Worm (Caenorhabditis elegans): ENCODE data around the gene T01D1.3.

DNA sequence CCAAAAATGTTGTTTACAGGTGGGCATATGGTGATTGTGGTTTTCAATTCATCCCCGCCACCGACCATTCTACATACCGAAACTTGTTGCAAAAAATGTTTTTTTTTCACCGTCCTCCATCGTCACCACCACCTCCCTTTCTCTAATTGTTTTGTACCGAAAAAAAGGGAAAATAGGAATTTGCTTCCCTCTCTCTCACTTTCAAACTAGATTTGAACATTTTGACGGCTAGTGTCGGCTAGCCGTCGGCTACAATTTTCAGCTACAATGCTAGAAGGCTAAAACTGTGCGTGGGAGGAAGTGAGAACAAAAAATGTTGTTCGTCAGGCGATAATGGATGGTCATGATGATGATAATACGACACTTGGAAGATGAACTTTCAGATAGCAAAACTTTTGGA, 2.4 kb upstream of the T01D1.3 start:
- no peak for TF ChIP-seq ceh-40 (GFP tag; IDR thresholded peaks at IDR 0.05)
- no peak for TF ChIP-seq K12H6.12 (tag; optimal IDR thresholded peaks at IDR 0.05)
- no peak for TF ChIP-seq snpc-1.3 (tag; optimal IDR thresholded peaks at IDR 0.05; ENCODE audit: insufficient read depth)
- TF ChIP-seq hmg-20 (GFP tag; IDR thresholded peaks at IDR 0.05) = no peak
- TF ChIP-seq nfya-1 (tag; optimal IDR thresholded peaks at IDR 0.05; ENCODE audit: borderline replicate concordance, insufficient read depth) = no peak

Measured in whole organism, young adult.